Fruit fly (Drosophila melanogaster) whole organism, wandering third instar larva: Measurements from ENCODE around the gene CG2854.

Source experiments
- Abd-B ChIP-seq: fragments of >200 bp; optimal IDR thresholded peaks from 2 replicates; lab custom pipeline; 2017; ENCODE audit warnings: missing biosample characterization, missing genetic modification characterization
- CG32264 ChIP-seq: fragments of 200-800 bp; sonication (Bioruptor generic); optimal IDR thresholded peaks from 2 replicates; lab custom pipeline; 2016; ENCODE audit warnings: missing biosample characterization, missing genetic modification characterization
- CG9705 ChIP-seq: fragments of 200-800 bp; sonication (Bioruptor generic); optimal IDR thresholded peaks from 2 replicates; lab custom pipeline; 2018; ENCODE audit warnings: missing biosample characterization, mild to moderate bottlenecking, missing genetic modification characterization
- CrebA ChIP-seq: fragments of 200-800 bp; sonication (Bioruptor generic); optimal IDR thresholded peaks from 2 replicates; lab custom pipeline; 2016; ENCODE audit warnings: missing biosample characterization, mild to moderate bottlenecking, missing genetic modification characterization, borderline replicate concordance
- Dfd ChIP-seq: fragments of >200 bp; optimal IDR thresholded peaks from 2 replicates; lab custom pipeline; 2017; ENCODE audit warnings: missing biosample characterization, missing genetic modification characterization
- Dif ChIP-seq: fragments of 200-275, 200-300 bp; sonication (Bioruptor generic); optimal IDR thresholded peaks from 2 replicates; lab custom pipeline; 2018; ENCODE audit warnings: missing biosample characterization, missing genetic modification characterization; ENCODE audit not compliant: partially characterized antibody
- GATAd ChIP-seq: sonication (Bioruptor generic); optimal IDR thresholded peaks from 2 replicates; lab custom pipeline; 2016; ENCODE audit warnings: missing biosample characterization, missing genetic modification characterization
- HLH106 ChIP-seq: fragments of 200-800 bp; optimal IDR thresholded peaks from 3 replicates; lab custom pipeline; 2019; ENCODE audit warnings: missing biosample characterization, mild to moderate bottlenecking, missing genetic modification characterization, moderate library complexity
- Hnf4 ChIP-seq: fragments of 200-800 bp; sonication (Bioruptor generic); optimal IDR thresholded peaks from 2 replicates; lab custom pipeline; 2016; ENCODE audit warnings: missing biosample characterization, mild to moderate bottlenecking, missing genetic modification characterization
- Hr78 ChIP-seq: fragments of >200 bp; optimal IDR thresholded peaks from 2 replicates; lab custom pipeline; 2017; ENCODE audit warnings: missing biosample characterization, missing genetic modification characterization
- Hr83 ChIP-seq: fragments of 200-300 bp; sonication (Bioruptor generic); optimal IDR thresholded peaks from 2 replicates; lab custom pipeline; 2016; ENCODE audit warnings: missing biosample characterization, mild to moderate bottlenecking, missing genetic modification characterization, moderate library complexity; ENCODE audit not compliant: poor library complexity, severe bottlenecking
- Jra ChIP-seq: sonication (Bioruptor generic); optimal IDR thresholded peaks from 2 replicates; lab custom pipeline; 2016; ENCODE audit warnings: missing biosample characterization, missing genetic modification characterization
- Mio ChIP-seq: sonication (Bioruptor generic); optimal IDR thresholded peaks from 2 replicates; lab custom pipeline; 2016; ENCODE audit warnings: missing biosample characterization, missing genetic modification characterization
- Myc ChIP-seq: fragments of >200 bp; optimal IDR thresholded peaks from 2 replicates; lab custom pipeline; 2017
- N ChIP-seq: fragments of >200 bp; optimal IDR thresholded peaks from 2 replicates; lab custom pipeline; 2018; ENCODE audit warnings: missing biosample characterization, missing external identifiers, missing genetic modification characterization
- OdsH ChIP-seq: fragments of 200-800 bp; sonication (Bioruptor generic); optimal IDR thresholded peaks from 2 replicates; lab custom pipeline; 2016; ENCODE audit warnings: missing biosample characterization, mild to moderate bottlenecking, missing genetic modification characterization
- Rel ChIP-seq, 2 experiments: fragments of 200-800 bp; sonication (Bioruptor generic) in 1 of 2; optimal IDR thresholded peaks; 2 replicates in 1 of 2; 3 replicates in 1 of 2; lab custom pipeline; 2016 to 2019; ENCODE audit warnings: mild to moderate bottlenecking in 2 of 2, missing biosample characterization in 2 of 2, missing genetic modification characterization in 2 of 2, moderate library complexity in 1 of 2
- Sp1 ChIP-seq: fragments of 200-800 bp; sonication (Bioruptor generic); optimal IDR thresholded peaks from 3 replicates; lab custom pipeline; 2019; ENCODE audit warnings: missing biosample characterization, mild to moderate bottlenecking, missing genetic modification characterization, moderate library complexity
- Vsx2 ChIP-seq: fragments of 200-300, 225-300 bp; sonication (Bioruptor generic); optimal IDR thresholded peaks from 2 replicates; lab custom pipeline; 2018; ENCODE audit warnings: missing biosample characterization, missing genetic modification characterization; ENCODE audit not compliant: partially characterized antibody
- br ChIP-seq: fragments of 200-800 bp; sonication (Bioruptor generic); optimal IDR thresholded peaks from 2 replicates; lab custom pipeline; 2016; ENCODE audit warnings: missing biosample characterization, missing genetic modification characterization
- brk ChIP-seq: fragments of 200-800 bp; sonication (Bioruptor generic); optimal IDR thresholded peaks from 2 replicates; lab custom pipeline; 2016; ENCODE audit warnings: missing biosample characterization, mild to moderate bottlenecking, missing genetic modification characterization
- dl ChIP-seq, 2 experiments: fragments of 175-275, 200-275 bp in 1 of 2; fragments of 200-275 bp in 1 of 2; sonication (Bioruptor generic); optimal IDR thresholded peaks; lab custom pipeline; 2018; ENCODE audit warnings: mild to moderate bottlenecking in 2 of 2, missing biosample characterization in 2 of 2, missing genetic modification characterization in 2 of 2, moderate library complexity in 2 of 2; ENCODE audit not compliant: partially characterized antibody in 2 of 2, insufficient read depth in 1 of 2
- dmrt93B ChIP-seq: fragments of 200-800 bp; sonication (Bioruptor generic); optimal IDR thresholded peaks from 2 replicates; lab custom pipeline; 2018; ENCODE audit warnings: missing biosample characterization, mild to moderate bottlenecking, missing genetic modification characterization
- dsf ChIP-seq: sonication (Bioruptor generic); optimal IDR thresholded peaks from 2 replicates; lab custom pipeline; 2016; ENCODE audit warnings: missing biosample characterization, missing genetic modification characterization, borderline replicate concordance
- ey ChIP-seq: fragments of 200-800 bp; sonication (Bioruptor generic); optimal IDR thresholded peaks from 2 replicates; lab custom pipeline; 2016; ENCODE audit warnings: missing biosample characterization, missing genetic modification characterization
- foxo ChIP-seq, 2 experiments: fragments of 200-800 bp; sonication (Bioruptor generic); optimal IDR thresholded peaks; 2 replicates in 1 of 2; 3 replicates in 1 of 2; lab custom pipeline; 2016 to 2017; ENCODE audit warnings: missing biosample characterization in 2 of 2, missing genetic modification characterization in 2 of 2
- fru ChIP-seq: fragments of 200-800 bp; sonication (Bioruptor generic); optimal IDR thresholded peaks from 3 replicates; lab custom pipeline; 2016; ENCODE audit warnings: missing biosample characterization, mild to moderate bottlenecking, missing genetic modification characterization
- h ChIP-seq: fragments of 200-800 bp; sonication (Bioruptor generic); optimal IDR thresholded peaks from 3 replicates; lab custom pipeline; 2016; ENCODE audit warnings: missing biosample characterization, mild to moderate bottlenecking, missing genetic modification characterization
- jim ChIP-seq: fragments of 175-275, 200-325 bp; sonication (Bioruptor generic); optimal IDR thresholded peaks from 2 replicates; lab custom pipeline; 2016; ENCODE audit warnings: missing biosample characterization, mild to moderate bottlenecking, missing genetic modification characterization
- lola ChIP-seq: fragments of >200 bp; optimal IDR thresholded peaks from 2 replicates; lab custom pipeline; 2017; ENCODE audit warnings: missing biosample characterization, missing genetic modification characterization
- pan ChIP-seq: fragments of >200 bp; optimal IDR thresholded peaks from 2 replicates; lab custom pipeline; 2017
- psq ChIP-seq: fragments of 200-800 bp; sonication (Bioruptor generic); optimal IDR thresholded peaks from 3 replicates; lab custom pipeline; 2017; ENCODE audit warnings: missing biosample characterization, mild to moderate bottlenecking, missing genetic modification characterization, moderate library complexity
- rgr ChIP-seq: fragments of 200-800 bp; sonication (Bioruptor generic); optimal IDR thresholded peaks from 3 replicates; lab custom pipeline; 2016; ENCODE audit warnings: missing biosample characterization, mild to moderate bottlenecking, missing genetic modification characterization
- sage ChIP-seq: fragments of 200-800 bp; sonication (Bioruptor generic); optimal IDR thresholded peaks from 2 replicates; lab custom pipeline; 2016; ENCODE audit warnings: missing biosample characterization, mild to moderate bottlenecking, missing genetic modification characterization
- sv ChIP-seq: fragments of 200-800 bp; sonication (Bioruptor generic); optimal IDR thresholded peaks from 3 replicates; lab custom pipeline; 2016; ENCODE audit warnings: missing biosample characterization, missing genetic modification characterization
- tai ChIP-seq: sonication (Bioruptor generic); optimal IDR thresholded peaks from 2 replicates; lab custom pipeline; 2016; ENCODE audit warnings: missing biosample characterization, missing genetic modification characterization
- usp ChIP-seq: fragments of >200 bp; optimal IDR thresholded peaks from 2 replicates; lab custom pipeline; 2017; ENCODE audit warnings: missing biosample characterization, missing genetic modification characterization
- woc ChIP-seq: sonication (Bioruptor generic); optimal IDR thresholded peaks from 2 replicates; lab custom pipeline; 2016; ENCODE audit warnings: missing biosample characterization, mild to moderate bottlenecking, missing genetic modification characterization

CG2854 gene

dm6 chrX:2295435-2296229 lies 31.3 kb upstream of the CG2854 start, which contains the start of gene Raf:
Gene Raf (plus strand): TSS chrX:2295466.
- TF ChIP-seq Mio (GFP tag; lab: Kevin White, UChicago), result no peak
- no peak for TF ChIP-seq Vsx2
- TF ChIP-seq OdsH (GFP tag; lab: Kevin White, UChicago), result no peak
- peak; percentile 91 for TF ChIP-seq Dif
- TF ChIP-seq CrebA, result peak; percentile 0
- TF ChIP-seq CG9705, result no peak
- TF ChIP-seq Hnf4, result peak; percentile 58
- no peak for TF ChIP-seq Dfd (GFP tag; lab: Kevin White, UChicago)
- TF ChIP-seq jim (GFP tag; lab: Kevin White, UChicago), result peak; percentile 68
- TF ChIP-seq Sp1 (GFP tag; lab: Kevin White, UChicago), result peak; percentile 25
- no peak for TF ChIP-seq Hr78
- TF ChIP-seq tai (GFP tag; lab: Kevin White, UChicago), result no peak
- no peak for TF ChIP-seq Rel (GFP tag; optimal IDR thresholded peaks at IDR 0.05; lab: Kevin White, UChicago)
- TF ChIP-seq Rel (tag; optimal IDR thresholded peaks at IDR 0.05; lab: Kevin White, UChicago), result peak; percentile 30
- peak; percentile 67 to 91 for TF ChIP-seq dl (GFP tag; optimal IDR thresholded peaks at IDR 0.05; lab: Kevin White, UChicago; ENCODE audit: insufficient read depth in 1 of 2, partially characterized antibody in 2 of 2)
- TF ChIP-seq h (GFP tag; lab: Kevin White, UChicago), result no peak
- no peak for TF ChIP-seq Hr83 (GFP tag; lab: Kevin White, UChicago)
- no peak for TF ChIP-seq CG32264 (GFP tag; lab: Kevin White, UChicago)
- no peak for TF ChIP-seq lola (GFP tag; lab: Kevin White, UChicago)

dm6 chrX:2296230-2297044 lies 30.5 kb upstream of the CG2854 start:
- TF ChIP-seq jim (GFP tag; lab: Kevin White, UChicago) (no peak), GATAd (no peak), Myc (no peak), usp (GFP tag; lab: Kevin White, UChicago) (peak; percentile 16), brk (no peak), br (GFP tag; lab: Kevin White, UChicago) (peak; percentile 95), CrebA (peak; percentile 53), sv (GFP tag; lab: Kevin White, UChicago) (peak; percentile 81), CG9705 (peak; percentile 96), Sp1 (GFP tag; lab: Kevin White, UChicago) (peak; percentile 97), Hnf4 (peak; percentile 49), psq (peak; percentile 89), Hr78 (no peak), HLH106 (tag; lab: Kevin White, UChicago) (peak; percentile 95), CG32264 (GFP tag; lab: Kevin White, UChicago) (peak; percentile 83), fru (GFP tag; lab: Kevin White, UChicago) (peak; percentile 97), woc (GFP tag; lab: Kevin White, UChicago) (peak; percentile 97), Mio (GFP tag; lab: Kevin White, UChicago) (peak; percentile 48), Abd-B (GFP tag; lab: Kevin White, UChicago) (no peak), pan (no peak), Jra (GFP tag; lab: Kevin White, UChicago) (peak; percentile 81), OdsH (GFP tag; lab: Kevin White, UChicago) (peak; percentile 91), rgr (GFP tag; lab: Kevin White, UChicago) (peak; percentile 89), N (GFP tag; lab: Kevin White, UChicago) (no peak), Vsx2 (no peak), Hr83 (GFP tag; lab: Kevin White, UChicago) (peak; percentile 71), tai (GFP tag; lab: Kevin White, UChicago) (peak; percentile 78), dmrt93B (peak; percentile 96), dsf (GFP tag; lab: Kevin White, UChicago) (no peak), Dif (peak; percentile 52), sage (no peak), foxo (GFP tag; optimal IDR thresholded peaks at IDR 0.05; lab: Kevin White, UChicago) (peak; percentile 80 to 95), dl (GFP tag; optimal IDR thresholded peaks at IDR 0.05; lab: Kevin White, UChicago; ENCODE audit: insufficient read depth in 1 of 2, partially characterized antibody in 2 of 2) (peak in 1 of 2 experiments; percentile 46), Rel (GFP tag; optimal IDR thresholded peaks at IDR 0.05; lab: Kevin White, UChicago) (peak; percentile 19), Rel (tag; optimal IDR thresholded peaks at IDR 0.05; lab: Kevin White, UChicago) (peak; percentile 79), ey (GFP tag; lab: Kevin White, UChicago) (peak; percentile 95), Dfd (GFP tag; lab: Kevin White, UChicago) (no peak), h (GFP tag; lab: Kevin White, UChicago) (peak; percentile 92), lola (GFP tag; lab: Kevin White, UChicago) (no peak)
- TF ChIP-seq, all 38 proteins: peak for 25
